Worm (Caenorhabditis elegans) whole organism, early embryonic: Measurements from ENCODE around the gene nrde-4.
"Not testable (repeated sequence)": the region's sequence is repeated elsewhere in the genome, so short reads cannot be mapped to it uniquely, and the experiment has no call there.

Source experiments
- B0310.2 ChIP-seq: sonication (generic microtip); optimal IDR thresholded peaks from 2 replicates; lab custom pipeline; 2016; ENCODE audit warnings: mild to moderate bottlenecking, missing genetic modification characterization, missing compliant biosample characterization
- F13C5.2 ChIP-seq: sonication (generic microtip); optimal IDR thresholded peaks from 2 replicates; lab custom pipeline; 2017; ENCODE audit warnings: mild to moderate bottlenecking, missing genetic modification characterization, inconsistent platforms, missing compliant biosample characterization
- aly-1 ChIP-seq: sonication (generic microtip); optimal IDR thresholded peaks from 2 replicates; lab custom pipeline; 2016; ENCODE audit warnings: missing genetic modification characterization, missing compliant biosample characterization
- ama-1 ChIP-seq: fragments of 150-350 bp; optimal IDR thresholded peaks from 2 replicates; lab custom pipeline; 2014
- ceh-13 ChIP-seq: fragments of 200-800 bp; sonication (Bioruptor generic); optimal IDR thresholded peaks from 2 replicates; lab custom pipeline; 2018; ENCODE audit warnings: mild to moderate bottlenecking, missing genetic modification characterization, missing compliant biosample characterization
- ceh-36 ChIP-seq: sonication (generic microtip); optimal IDR thresholded peaks from 2 replicates; lab custom pipeline; 2016; ENCODE audit warnings: missing genetic modification characterization, inconsistent platforms, missing compliant biosample characterization
- ets-7 ChIP-seq: sonication (generic microtip); optimal IDR thresholded peaks from 2 replicates; lab custom pipeline; 2016; ENCODE audit warnings: missing genotype, missing genetic modification characterization, missing compliant biosample characterization
- flt-1 ChIP-seq: fragments of 200-800 bp; sonication (Bioruptor generic); IDR thresholded peaks from 2 replicates; pipeline ENCODE4 v1.3.6; 2022; ENCODE audit warnings: missing genetic modification characterization, missing compliant biosample characterization
- hmbx-1 ChIP-seq: sonication (generic microtip); optimal IDR thresholded peaks from 2 replicates; lab custom pipeline; 2016; ENCODE audit warnings: mild to moderate bottlenecking, missing genetic modification characterization, missing compliant biosample characterization
- hmg-4 ChIP-seq: fragments of 200-800 bp; sonication (Bioruptor generic); optimal IDR thresholded peaks from 2 replicates; lab custom pipeline; 2018; ENCODE audit warnings: mild to moderate bottlenecking, missing genetic modification characterization, missing compliant biosample characterization
- hnd-1 ChIP-seq: sonication (generic microtip); optimal IDR thresholded peaks from 2 replicates; lab custom pipeline; 2016; ENCODE audit warnings: missing genetic modification characterization, missing compliant biosample characterization
- pes-1 ChIP-seq: fragments of 200-800 bp; sonication (Bioruptor generic); IDR thresholded peaks from 2 replicates; pipeline ENCODE4 v1.3.6; 2022; ENCODE audit warnings: missing genetic modification reagents, missing genetic modification characterization, missing compliant biosample characterization
- scrt-1 ChIP-seq: fragments of 200-800 bp; sonication (Bioruptor generic); IDR thresholded peaks from 2 replicates; pipeline ENCODE4 v1.3.6; 2022; ENCODE audit warnings: missing genetic modification characterization, missing compliant biosample characterization
- sea-1 ChIP-seq: fragments of 200-800 bp; sonication (Bioruptor generic); conservative IDR thresholded peaks from 2 replicates; pipeline ENCODE4 v1.3.6; 2022; ENCODE audit warnings: missing genetic modification characterization, missing compliant biosample characterization
- tbx-11 ChIP-seq: fragments of 200-800 bp; sonication (Bioruptor generic); IDR thresholded peaks from 2 replicates; pipeline ENCODE4 v1.3.6; 2022; ENCODE audit warnings: missing genetic modification characterization, missing compliant biosample characterization
- tbx-37 ChIP-seq: fragments of 200-800 bp; sonication (Bioruptor generic); conservative IDR thresholded peaks from 2 replicates; pipeline ENCODE4 v1.3.6; 2022; ENCODE audit warnings: missing genetic modification reagents, missing genetic modification characterization, missing compliant biosample characterization
- tra-4 ChIP-seq: sonication (generic microtip); optimal IDR thresholded peaks from 2 replicates; lab custom pipeline; 2017; ENCODE audit warnings: missing genetic modification characterization, missing compliant biosample characterization

nrde-4 gene

ce11 chrIV:7646119-7646518, 7.9 kb downstream of the nrde-4 start, which contains the start of gene hmg-5:
Gene hmg-5, minus strand, starts transcription at chrIV:7646219.
- no peak for TF ChIP-seq hmbx-1 (tag; lab: Kevin White, UChicago)
- TF ChIP-seq flt-1 = no peak
- no peak for TF ChIP-seq hnd-1 (tag; lab: Kevin White, UChicago)
- TF ChIP-seq tra-4 = no peak
- no peak for TF ChIP-seq B0310.2 (tag; lab: Kevin White, UChicago)
- TF ChIP-seq ceh-13 (GFP tag; lab: Kevin White, UChicago) = no peak
- no peak for TF ChIP-seq tbx-37
- no peak for TF ChIP-seq sea-1 (GFP tag; lab: Robert Waterston, UW)
- TF ChIP-seq hmg-4 = no peak
- TF ChIP-seq tbx-11 = no peak
- TF ChIP-seq scrt-1 (GFP tag; lab: Robert Waterston, UW) = no peak
- no peak for TF ChIP-seq F13C5.2 (tag; lab: Kevin White, UChicago)
- TF ChIP-seq ceh-36 (tag; lab: Kevin White, UChicago) = no peak
- TF ChIP-seq aly-1 = no peak
- TF ChIP-seq ets-7 (tag; lab: Kevin White, UChicago) = no peak
- TF ChIP-seq pes-1 (GFP tag; lab: Robert Waterston, UW) = no peak
- no peak for TF ChIP-seq ama-1 (lab: Kevin White, UChicago)

ce11 chrIV:7642971-7643370, 11.1 kb downstream of the nrde-4 start, which contains the start of gene nlp-20:
Gene nlp-20, minus strand, starts transcription at chrIV:7643071.
- TF ChIP-seq ama-1 (lab: Kevin White, UChicago) (no peak), tbx-11 (no peak), B0310.2 (tag; lab: Kevin White, UChicago) (no peak), hnd-1 (tag; lab: Kevin White, UChicago) (no peak), tra-4 (no peak), hmg-4 (no peak), F13C5.2 (tag; lab: Kevin White, UChicago) (no peak), ceh-36 (tag; lab: Kevin White, UChicago) (no peak), flt-1 (no peak), aly-1 (no peak), ceh-13 (GFP tag; lab: Kevin White, UChicago) (no peak)

- no peak for TF ChIP-seq tra-4
- TF ChIP-seq flt-1 = no peak
- no peak for TF ChIP-seq tbx-11
- no peak for TF ChIP-seq ceh-13 (GFP tag; lab: Kevin White, UChicago)
- no peak for TF ChIP-seq hmbx-1 (tag; lab: Kevin White, UChicago)
- TF ChIP-seq ama-1 (lab: Kevin White, UChicago) = no peak
- no peak for TF ChIP-seq ceh-36 (tag; lab: Kevin White, UChicago)
- TF ChIP-seq sea-1 (GFP tag; lab: Robert Waterston, UW) = no peak
- TF ChIP-seq F13C5.2 (tag; lab: Kevin White, UChicago) = no peak
- TF ChIP-seq pes-1 (GFP tag; lab: Robert Waterston, UW) = no peak
- TF ChIP-seq scrt-1 (GFP tag; lab: Robert Waterston, UW) = no peak
Observed at ce11 chrIV:7641758-7642157, 12.3 kb downstream of the nrde-4 start, which contains the start of gene nep-16. Gene nep-16, minus strand, starts transcription at chrIV:7641858.

ce11 chrIV:7634578-7634977, 19.5 kb downstream of the nrde-4 start, which contains the start of gene warf-1:
Gene warf-1, plus strand, starts transcription at chrIV:7634786.
- not testable (repeated sequence) for TF ChIP-seq hnd-1 (tag; lab: Kevin White, UChicago); tra-4; ets-7 (tag; lab: Kevin White, UChicago)

- TF ChIP-seq ceh-36 (tag; lab: Kevin White, UChicago) (no peak), sea-1 (GFP tag; lab: Robert Waterston, UW) (no peak), tbx-37 (no peak), hmbx-1 (tag; lab: Kevin White, UChicago) (no peak), aly-1 (no peak), ama-1 (lab: Kevin White, UChicago) (no peak), pes-1 (GFP tag; lab: Robert Waterston, UW) (no peak), hmg-4 (no peak), scrt-1 (GFP tag; lab: Robert Waterston, UW) (no peak), F13C5.2 (tag; lab: Kevin White, UChicago) (no peak), ceh-13 (GFP tag; lab: Kevin White, UChicago) (no peak), ets-7 (tag; lab: Kevin White, UChicago) (no peak), flt-1 (no peak), B0310.2 (tag; lab: Kevin White, UChicago) (no peak), tbx-11 (no peak), hnd-1 (tag; lab: Kevin White, UChicago) (no peak), tra-4 (no peak)
Observed at ce11 chrIV:7633020-7633419, 21.0 kb downstream of the nrde-4 start, which contains the start of gene plp-1. Gene plp-1, plus strand, starts transcription at chrIV:7633360.

ce11 chrIV:7632535-7632934, 21.5 kb downstream of the nrde-4 start, which contains the start of gene F45E4.6:
Gene F45E4.6, minus strand, starts transcription at chrIV:7632548.
- TF ChIP-seq hnd-1 (tag; lab: Kevin White, UChicago) (no peak), sea-1 (GFP tag; lab: Robert Waterston, UW) (no peak), F13C5.2 (tag; lab: Kevin White, UChicago) (no peak)

- TF ChIP-seq hmbx-1 (tag; lab: Kevin White, UChicago) (no peak), ets-7 (tag; lab: Kevin White, UChicago) (no peak), sea-1 (GFP tag; lab: Robert Waterston, UW) (no peak), hnd-1 (tag; lab: Kevin White, UChicago) (no peak)
Observed at ce11 chrIV:7628942-7629341, 25.1 kb downstream of the nrde-4 start, which contains the start of gene F45E4.5. Gene F45E4.5, minus strand, starts transcription at chrIV:7629042.

ce11 chrIV:7623868-7624267, 30.2 kb downstream of the nrde-4 start:
- TF ChIP-seq tbx-37 (no peak), ceh-13 (GFP tag; lab: Kevin White, UChicago) (no peak), ets-7 (tag; lab: Kevin White, UChicago) (no peak), hnd-1 (tag; lab: Kevin White, UChicago) (no peak), B0310.2 (tag; lab: Kevin White, UChicago) (no peak), ama-1 (lab: Kevin White, UChicago) (no peak), hmbx-1 (tag; lab: Kevin White, UChicago) (no peak), ceh-36 (tag; lab: Kevin White, UChicago) (no peak), sea-1 (GFP tag; lab: Robert Waterston, UW) (no peak), tbx-11 (no peak), pes-1 (GFP tag; lab: Robert Waterston, UW) (no peak), tra-4 (no peak), aly-1 (no peak), scrt-1 (GFP tag; lab: Robert Waterston, UW) (no peak), flt-1 (no peak), hmg-4 (no peak), F13C5.2 (tag; lab: Kevin White, UChicago) (no peak)
